Worm (Caenorhabditis elegans) whole organism, L1 larva: Measurements from ENCODE around the gene C36A4.10.
A peak's percentile ranks its signal among the peaks of the same experiment; 100 is the strongest.

ENCODE experiments used
- C04F5.9 ChIP-seq: sonication (generic microtip); optimal IDR thresholded peaks from 2 replicates; lab custom pipeline; 2016; ENCODE audit warnings: missing genetic modification characterization, missing compliant biosample characterization
- C16A3.4 ChIP-seq: fragments of 150-350 bp; optimal IDR thresholded peaks from 2 replicates; lab custom pipeline; 2014; ENCODE audit warnings: missing biosample characterization, missing genetic modification characterization
- C34B4.2 ChIP-seq: sonication (generic microtip); optimal IDR thresholded peaks from 2 replicates; lab custom pipeline; 2017; ENCODE audit warnings: mild to moderate bottlenecking, missing genetic modification characterization, missing compliant biosample characterization
- aha-1 ChIP-seq: fragments of 150-350 bp; optimal IDR thresholded peaks from 2 replicates; lab custom pipeline; 2014; ENCODE audit warnings: missing biosample characterization, missing genetic modification characterization
- blmp-1 ChIP-seq: fragments of 150-350 bp; optimal IDR thresholded peaks from 2 replicates; lab custom pipeline; 2014; ENCODE audit warnings: missing biosample characterization, missing genetic modification characterization
- ceh-82 ChIP-seq, 3 experiments: fragments of 150-350 bp in 1 of 3; sonication (generic microtip) in 2 of 3; optimal IDR thresholded peaks; 2 replicates each; lab custom pipeline; 2014 to 2017; ENCODE audit warnings: missing biosample characterization in 3 of 3, missing genetic modification characterization in 3 of 3
- ceh-90 ChIP-seq: sonication (generic microtip); optimal IDR thresholded peaks from 2 replicates; lab custom pipeline; 2016; ENCODE audit warnings: missing genetic modification characterization, missing compliant biosample characterization
- ces-1 ChIP-seq: fragments of 150-350 bp; optimal IDR thresholded peaks from 2 replicates; lab custom pipeline; 2014; ENCODE audit warnings: missing biosample characterization, missing genetic modification reagents, missing genetic modification characterization
- dpl-1 ChIP-seq, 3 experiments: fragments of 150-350 bp in 2 of 3; sonication (generic microtip) in 1 of 3; optimal IDR thresholded peaks; 2 replicates each; lab custom pipeline; 2014 to 2017; ENCODE audit warnings: missing biosample characterization in 3 of 3, missing genetic modification characterization in 3 of 3, missing genetic modification reagents in 3 of 3
- efl-1 ChIP-seq, 4 experiments: fragments of 150-350 bp; optimal IDR thresholded peaks in 3 of 4; peaks in 1 of 4; 1 replicate in 1 of 4; 2 replicates in 3 of 4; lab custom pipeline; 2014; ENCODE audit warnings: missing biosample characterization in 2 of 4, missing genetic modification characterization in 2 of 4, missing genetic modification reagents in 2 of 4
- efl-3 ChIP-seq: fragments of 200-800 bp; sonication (Bioruptor generic); optimal IDR thresholded peaks from 2 replicates; lab custom pipeline; 2018; ENCODE audit warnings: mild to moderate bottlenecking, missing genetic modification characterization, missing compliant biosample characterization
- elt-2 ChIP-seq: sonication (generic microtip); optimal IDR thresholded peaks from 2 replicates; lab custom pipeline; 2016; ENCODE audit warnings: missing genetic modification characterization, mild to moderate bottlenecking, inconsistent platforms, missing compliant biosample characterization, missing genetic modification reagents
- elt-3 ChIP-seq, 6 experiments: fragments of 150-350 bp in 1 of 6; sonication (generic microtip); optimal IDR thresholded peaks; 2 replicates each; lab custom pipeline; 2017 to 2018; ENCODE audit warnings: missing biosample characterization in 6 of 6, missing genetic modification characterization in 6 of 6, inconsistent platforms in 1 of 6
- fkh-4 ChIP-seq: sonication (generic microtip); optimal IDR thresholded peaks from 2 replicates; lab custom pipeline; 2016; ENCODE audit warnings: missing compliant biosample characterization, missing genetic modification characterization, borderline replicate concordance
- irx-1 ChIP-seq: sonication (generic microtip); optimal IDR thresholded peaks from 2 replicates; lab custom pipeline; 2016; ENCODE audit warnings: missing genetic modification characterization, missing compliant biosample characterization
- jun-1 ChIP-seq: fragments of 150-350 bp; optimal IDR thresholded peaks from 2 replicates; lab custom pipeline; 2014; ENCODE audit warnings: missing biosample characterization, missing genetic modification reagents, missing genetic modification characterization
- lin-14 ChIP-seq: fragments of 200-800 bp; sonication (Bioruptor generic); optimal IDR thresholded peaks from 2 replicates; lab custom pipeline; 2018; ENCODE audit warnings: mild to moderate bottlenecking, missing genetic modification characterization, moderate library complexity, missing compliant biosample characterization
- lin-35 ChIP-seq, 2 experiments: fragments of 150-350 bp; optimal IDR thresholded peaks; 2 replicates each; lab custom pipeline; 2014; ENCODE audit warnings: missing biosample characterization in 2 of 2, missing genetic modification characterization in 2 of 2, missing genetic modification reagents in 2 of 2
- lir-3 ChIP-seq: sonication (generic microtip); optimal IDR thresholded peaks from 2 replicates; lab custom pipeline; 2016; ENCODE audit warnings: mild to moderate bottlenecking, missing genetic modification characterization, moderate library complexity, missing compliant biosample characterization; ENCODE audit not compliant: poor library complexity
- lsy-2 ChIP-seq, 2 experiments: fragments of 150-350 bp; optimal IDR thresholded peaks; 2 replicates each; lab custom pipeline; 2014; ENCODE audit warnings: missing biosample characterization in 2 of 2, missing genetic modification characterization in 2 of 2
- mdl-1 ChIP-seq, 2 experiments: fragments of 150-350 bp; optimal IDR thresholded peaks; 2 replicates each; lab custom pipeline; 2014 to 2017; ENCODE audit warnings: missing biosample characterization in 2 of 2, missing genetic modification characterization in 2 of 2, inconsistent platforms in 1 of 2
- mep-1 ChIP-seq: fragments of 150-350 bp; optimal IDR thresholded peaks from 2 replicates; lab custom pipeline; 2014; ENCODE audit warnings: missing biosample characterization, missing genetic modification characterization
- nhr-19 ChIP-seq: fragments of 200-800 bp; sonication (Bioruptor generic); conservative IDR thresholded peaks from 2 replicates; pipeline ENCODE4 v1.3.6; 2022; ENCODE audit warnings: missing genetic modification characterization, missing compliant biosample characterization
- nhr-20 ChIP-seq: sonication (generic microtip); optimal IDR thresholded peaks from 2 replicates; lab custom pipeline; 2016; ENCODE audit warnings: mild to moderate bottlenecking, missing genetic modification characterization, missing compliant biosample characterization
- nhr-237 ChIP-seq: fragments of 150-350 bp; optimal IDR thresholded peaks from 2 replicates; lab custom pipeline; 2014; ENCODE audit warnings: missing biosample characterization, missing genetic modification characterization
- nhr-47 ChIP-seq: sonication (generic microtip); optimal IDR thresholded peaks from 2 replicates; lab custom pipeline; 2016; ENCODE audit warnings: mild to moderate bottlenecking, missing genetic modification characterization, moderate library complexity, missing compliant biosample characterization
- nhr-71 ChIP-seq: sonication (generic microtip); optimal IDR thresholded peaks from 2 replicates; lab custom pipeline; 2016; ENCODE audit warnings: mild to moderate bottlenecking, missing genetic modification characterization, moderate library complexity, missing compliant biosample characterization
- nhr-76 ChIP-seq: sonication (generic microtip); optimal IDR thresholded peaks from 2 replicates; lab custom pipeline; 2017; ENCODE audit warnings: missing biosample characterization, missing genetic modification characterization
- nhr-77 ChIP-seq: fragments of 150-350 bp; optimal IDR thresholded peaks from 2 replicates; lab custom pipeline; 2014; ENCODE audit warnings: missing biosample characterization, missing genetic modification characterization
- nhr-84 ChIP-seq: sonication (generic microtip); optimal IDR thresholded peaks from 2 replicates; lab custom pipeline; 2017; ENCODE audit warnings: missing biosample characterization, missing genetic modification characterization
- nhr-85 ChIP-seq: sonication (generic microtip); peaks from one replicate; lab custom pipeline; 2016; ENCODE audit warnings: missing genetic modification characterization, inconsistent platforms, missing compliant biosample characterization
- skn-1 ChIP-seq: fragments of 150-350 bp; optimal IDR thresholded peaks from 2 replicates; lab custom pipeline; 2014; ENCODE audit warnings: missing biosample characterization, missing genetic modification characterization
- snu-23 ChIP-seq: sonication (generic microtip); optimal IDR thresholded peaks from 2 replicates; lab custom pipeline; 2016; ENCODE audit warnings: missing genetic modification characterization, missing compliant biosample characterization
- sptf-1 ChIP-seq: fragments of 150-350 bp; optimal IDR thresholded peaks from 2 replicates; lab custom pipeline; 2014; ENCODE audit warnings: missing biosample characterization, missing genetic modification characterization
- swsn-7 ChIP-seq: sonication (generic microtip); optimal IDR thresholded peaks from 2 replicates; lab custom pipeline; 2016; ENCODE audit warnings: missing genetic modification characterization, missing compliant biosample characterization
- tbx-2 ChIP-seq: sonication (generic microtip); optimal IDR thresholded peaks from 2 replicates; lab custom pipeline; 2016; ENCODE audit warnings: missing genetic modification characterization, missing compliant biosample characterization
- unc-130 ChIP-seq: fragments of 150-350 bp; optimal IDR thresholded peaks from 2 replicates; lab custom pipeline; 2017; ENCODE audit warnings: missing biosample characterization, missing genetic modification characterization, inconsistent platforms
- unc-62 ChIP-seq: fragments of 150-350 bp; optimal IDR thresholded peaks from 2 replicates; lab custom pipeline; 2014; ENCODE audit warnings: missing biosample characterization, missing genetic modification reagents, missing genetic modification characterization

The C36A4.10 gene

ce11 chrIII:3831381-3831780, at the start of gene C36A4.10:
Gene C36A4.10, minus strand, starts transcription at chrIII:3831481.
- no peak for TF ChIP-seq nhr-84 (tag; lab: Kevin White, UChicago)
- TF ChIP-seq nhr-20 (tag; lab: Kevin White, UChicago), result no peak
- no peak for TF ChIP-seq efl-1 (optimal IDR thresholded peaks at IDR 0.05; lab: Kevin White, UChicago)
- TF ChIP-seq efl-1 (GFP tag; optimal IDR thresholded peaks at IDR 0.05 in 1 of 2; lab: Kevin White, UChicago), result peak in 1 of 2 experiments; percentile 43
- no peak for TF ChIP-seq nhr-71 (tag; lab: Kevin White, UChicago)

ce11 chrIII:3878986-3879756, 47.9 kb upstream of the C36A4.10 start:
- TF ChIP-seq jun-1 (tag; lab: Kevin White, UChicago) (no peak), nhr-85 (tag; lab: Kevin White, UChicago) (peak; percentile 54), C04F5.9 (tag; lab: Kevin White, UChicago) (no peak), lir-3 (tag; lab: Kevin White, UChicago) (no peak), aha-1 (tag; lab: Kevin White, UChicago) (no peak), efl-1 (optimal IDR thresholded peaks at IDR 0.05; lab: Kevin White, UChicago) (no peak), efl-1 (GFP tag; optimal IDR thresholded peaks at IDR 0.05 in 1 of 2; lab: Kevin White, UChicago) (peak in 1 of 2 experiments; percentile 87), skn-1 (tag; lab: Kevin White, UChicago) (peak; percentile 79), swsn-7 (no peak), lsy-2 (tag; optimal IDR thresholded peaks at IDR 0.05; lab: Kevin White, UChicago) (no peak), snu-23 (GFP tag; lab: Kevin White, UChicago) (no peak)

ce11 chrIII:3876197-3876897, 45.1 kb upstream of the C36A4.10 start:
- TF ChIP-seq snu-23 (GFP tag; lab: Kevin White, UChicago), result peak; percentile 10
- TF ChIP-seq blmp-1 (tag; lab: Kevin White, UChicago), result peak; percentile 66
- no peak for TF ChIP-seq nhr-77 (tag; lab: Kevin White, UChicago)
- TF ChIP-seq efl-1 (optimal IDR thresholded peaks at IDR 0.05; lab: Kevin White, UChicago), result no peak
- peak in 1 of 2 experiments; percentile 66 for TF ChIP-seq efl-1 (GFP tag; optimal IDR thresholded peaks at IDR 0.05 in 1 of 2; lab: Kevin White, UChicago)
- no peak for TF ChIP-seq ces-1 (GFP tag; lab: Kevin White, UChicago)
- TF ChIP-seq lin-35 (GFP tag; optimal IDR thresholded peaks at IDR 0.05; lab: Kevin White, UChicago), result no peak
- TF ChIP-seq nhr-76, result no peak
- TF ChIP-seq nhr-85 (tag; lab: Kevin White, UChicago), result peak; percentile 36
- TF ChIP-seq elt-2, result peak; percentile 52
- TF ChIP-seq nhr-71 (tag; lab: Kevin White, UChicago), result peak; percentile 30

- TF ChIP-seq unc-62 (GFP tag; lab: Kevin White, UChicago) (no peak), sptf-1 (tag; lab: Kevin White, UChicago) (no peak), nhr-20 (tag; lab: Kevin White, UChicago) (peak; percentile 79), nhr-85 (tag; lab: Kevin White, UChicago) (peak; percentile 90), efl-3 (GFP tag; lab: Kevin White, UChicago) (no peak), irx-1 (tag; lab: Kevin White, UChicago) (no peak), nhr-237 (no peak), snu-23 (GFP tag; lab: Kevin White, UChicago) (peak; percentile 66), C34B4.2 (tag; lab: Kevin White, UChicago) (no peak), tbx-2 (peak; percentile 56), dpl-1 (GFP tag; optimal IDR thresholded peaks at IDR 0.05; lab: Kevin White, UChicago) (peak in 1 of 3 experiments; percentile 21), unc-130 (peak; percentile 10), blmp-1 (tag; lab: Kevin White, UChicago) (peak; percentile 75), jun-1 (tag; lab: Kevin White, UChicago) (no peak), nhr-47 (tag; lab: Kevin White, UChicago) (peak; percentile 24), C16A3.4 (tag; lab: Kevin White, UChicago) (peak; percentile 4), nhr-71 (tag; lab: Kevin White, UChicago) (peak; percentile 70), mdl-1 (tag; optimal IDR thresholded peaks at IDR 0.05; lab: Kevin White, UChicago) (peak in 1 of 2 experiments; percentile 68), ceh-82 (tag; optimal IDR thresholded peaks at IDR 0.05; lab: Kevin White, UChicago) (no peak), lin-14 (GFP tag; lab: Kevin White, UChicago) (peak; percentile 62), nhr-19 (GFP tag; lab: Robert Waterston, UW) (peak; percentile 69), ceh-90 (tag; lab: Kevin White, UChicago) (no peak), lin-35 (GFP tag; optimal IDR thresholded peaks at IDR 0.05; lab: Kevin White, UChicago) (peak in 1 of 2 experiments; percentile 80), mep-1 (peak; percentile 61), elt-3 (tag; optimal IDR thresholded peaks at IDR 0.05; lab: Kevin White, UChicago) (peak in 2 of 6 experiments; percentile 48 to 94), efl-1 (optimal IDR thresholded peaks at IDR 0.05; lab: Kevin White, UChicago) (no peak), efl-1 (GFP tag; optimal IDR thresholded peaks at IDR 0.05 in 1 of 2; lab: Kevin White, UChicago) (peak in 1 of 2 experiments; percentile 85), fkh-4 (tag; lab: Kevin White, UChicago) (no peak), elt-2 (peak; percentile 44), nhr-76 (no peak)
These were observed 44.3 kb upstream of the C36A4.10 start for ce11 chrIII:3875608-3876007.
